Worm (Caenorhabditis elegans) whole organism, midembryonic: Measurements from ENCODE around the gene Y54G11A.4.
"Not testable (repeated sequence)": the region's sequence is repeated elsewhere in the genome, so short reads cannot be mapped to it uniquely, and the experiment has no call there.

Experiments
- T22C8.4 ChIP-seq: fragments of 200-800 bp; sonication (Bioruptor generic); IDR thresholded peaks from 2 replicates; pipeline ENCODE4 v1.3.6; 2022; ENCODE audit warnings: missing genetic modification characterization, missing compliant biosample characterization
- cog-1 ChIP-seq: sonication (generic microtip); optimal IDR thresholded peaks from 2 replicates; lab custom pipeline; 2016; ENCODE audit warnings: missing genetic modification characterization, missing compliant biosample characterization
- flt-1 ChIP-seq: fragments of 200-800 bp; sonication (Bioruptor generic); IDR thresholded peaks from 2 replicates; pipeline ENCODE4 v1.3.6; 2022; ENCODE audit warnings: missing genetic modification characterization, missing compliant biosample characterization
- klf-2 ChIP-seq: fragments of 200-800 bp; sonication (Bioruptor generic); conservative IDR thresholded peaks from 2 replicates; pipeline ENCODE4 v1.3.6; 2022; ENCODE audit warnings: missing genetic modification reagents, missing genetic modification characterization, missing compliant biosample characterization
- med-1 ChIP-seq: sonication (generic microtip); optimal IDR thresholded peaks from 2 replicates; lab custom pipeline; 2017; ENCODE audit warnings: missing genetic modification characterization, mild to moderate bottlenecking, missing compliant biosample characterization, antibody characterized with exemption, missing genetic modification reagents; ENCODE audit not compliant: insufficient read depth
- ref-1 ChIP-seq: fragments of 200-800 bp; sonication (Bioruptor generic); conservative IDR thresholded peaks from 2 replicates; pipeline ENCODE4 v1.3.6; 2022; ENCODE audit warnings: missing genetic modification reagents, missing genetic modification characterization, missing compliant biosample characterization
- tab-1 ChIP-seq: fragments of 200-800 bp; sonication (Bioruptor generic); IDR thresholded peaks from 2 replicates; pipeline ENCODE4 v1.3.6; 2022; ENCODE audit warnings: missing genetic modification characterization, missing compliant biosample characterization
- ztf-23 ChIP-seq: fragments of 200-800 bp; sonication (Bioruptor generic); IDR thresholded peaks from 2 replicates; pipeline ENCODE4 v1.3.6; 2022; ENCODE audit warnings: missing genetic modification reagents, missing genetic modification characterization, missing compliant biosample characterization
- ztf-29 ChIP-seq: fragments of 200-800 bp; sonication (Bioruptor generic); IDR thresholded peaks from 2 replicates; pipeline ENCODE4 v1.3.6; 2022; ENCODE audit warnings: missing genetic modification reagents, missing genetic modification characterization, missing compliant biosample characterization

Gene Y54G11A.4

ce11 chrII:14312182-14312581 is 19.6 kb downstream of the Y54G11A.4 start:
- no peak for TF ChIP-seq ztf-23 (GFP tag; lab: Robert Waterston, UW)
- TF ChIP-seq T22C8.4 (GFP tag; lab: Robert Waterston, UW): no peak
- TF ChIP-seq ztf-29 (GFP tag; lab: Robert Waterston, UW): no peak
- TF ChIP-seq klf-2 (GFP tag; lab: Robert Waterston, UW): no peak
- no peak for TF ChIP-seq cog-1 (tag; lab: Kevin White, UChicago)
- no peak for TF ChIP-seq med-1 (GFP tag; lab: Kevin White, UChicago)
- TF ChIP-seq ref-1 (GFP tag; lab: Robert Waterston, UW): no peak
- no peak for TF ChIP-seq tab-1 (GFP tag; lab: Robert Waterston, UW)
- no peak for TF ChIP-seq flt-1 (GFP tag; lab: Robert Waterston, UW)

ce11 chrII:14318027-14318426 is 25.4 kb downstream of the Y54G11A.4 start, which contains the start of gene Y54G11A.14:
TSS of gene Y54G11A.14 (plus strand) at chrII:14318158.
- TF ChIP-seq T22C8.4 (GFP tag; lab: Robert Waterston, UW) (no peak), ref-1 (GFP tag; lab: Robert Waterston, UW) (no peak), ztf-23 (GFP tag; lab: Robert Waterston, UW) (no peak), med-1 (GFP tag; lab: Kevin White, UChicago) (no peak), tab-1 (GFP tag; lab: Robert Waterston, UW) (no peak), klf-2 (GFP tag; lab: Robert Waterston, UW) (no peak), flt-1 (GFP tag; lab: Robert Waterston, UW) (no peak), ztf-29 (GFP tag; lab: Robert Waterston, UW) (no peak), cog-1 (tag; lab: Kevin White, UChicago) (no peak)

ce11 chrII:14319227-14319626 is 26.6 kb downstream of the Y54G11A.4 start:
- TF ChIP-seq klf-2 (GFP tag; lab: Robert Waterston, UW) (no peak), ztf-23 (GFP tag; lab: Robert Waterston, UW) (no peak), tab-1 (GFP tag; lab: Robert Waterston, UW) (no peak), ref-1 (GFP tag; lab: Robert Waterston, UW) (no peak), med-1 (GFP tag; lab: Kevin White, UChicago) (no peak), flt-1 (GFP tag; lab: Robert Waterston, UW) (no peak), T22C8.4 (GFP tag; lab: Robert Waterston, UW) (no peak), ztf-29 (GFP tag; lab: Robert Waterston, UW) (no peak), cog-1 (tag; lab: Kevin White, UChicago) (no peak)

ce11 chrII:14321225-14321624 is 28.6 kb downstream of the Y54G11A.4 start:
- TF ChIP-seq flt-1 (GFP tag; lab: Robert Waterston, UW): 0 out of 2 replicates have a peak, but pooled peaks have one; percentile 53
- no peak for TF ChIP-seq cog-1 (tag; lab: Kevin White, UChicago)
- TF ChIP-seq klf-2 (GFP tag; lab: Robert Waterston, UW): no peak
- TF ChIP-seq ztf-23 (GFP tag; lab: Robert Waterston, UW): peak; percentile 41; the same call in 1 of the 2 replicates
- TF ChIP-seq tab-1 (GFP tag; lab: Robert Waterston, UW): no peak
- no peak for TF ChIP-seq T22C8.4 (GFP tag; lab: Robert Waterston, UW)

- TF ChIP-seq ztf-23 (GFP tag; lab: Robert Waterston, UW); T22C8.4 (GFP tag; lab: Robert Waterston, UW); cog-1 (tag; lab: Kevin White, UChicago): not testable (repeated sequence)
These were observed 51.5 kb downstream of the Y54G11A.4 start, which contains the start of gene ddl-3 for ce11 chrII:14344166-14344565. TSS of gene ddl-3 (minus strand) at chrII:14344454.
